Fruit fly (Drosophila melanogaster): ENCODE results near the gene CG6026.

The CG6026 gene

dm6 chr3R:18997388-18998287 lies 35.7 kb upstream of the CG6026 start (continued):
- no peak for TF ChIP-seq fd96Cb (tag; optimal IDR thresholded peaks at IDR 0.05)
- TF ChIP-seq hkb (optimal IDR thresholded peaks at IDR 0.05) = no peak
- peak; percentile 68 for TF ChIP-seq hkb (GFP tag; IDR thresholded peaks at IDR 0.05)
- TF ChIP-seq seq (GFP tag; IDR thresholded peaks at IDR 0.05) = peak; percentile 61; the same call in 1 of the 2 replicates
- TF ChIP-seq CG12391 (tag; optimal IDR thresholded peaks at IDR 0.05) = peak; percentile 71
- TF ChIP-seq ro (GFP tag; IDR thresholded peaks at IDR 0.05) = no peak
- TF ChIP-seq HLH4C (GFP tag; IDR thresholded peaks at IDR 0.05; ENCODE audit: partially characterized antibody) = no peak
- no peak for TF ChIP-seq Dref (GFP tag; IDR thresholded peaks at IDR 0.05)
- TF ChIP-seq CG17612 (GFP tag; IDR thresholded peaks at IDR 0.05) = 0 out of 2 replicates have a peak, but pooled peaks have one; percentile 35
- TF ChIP-seq CG2129 (GFP tag; IDR thresholded peaks at IDR 0.05; ENCODE audit: partially characterized antibody) = no peak
- TF ChIP-seq CG4282 (GFP tag; optimal IDR thresholded peaks at IDR 0.05) = no peak
- TF ChIP-seq NK7.1 (GFP tag; optimal IDR thresholded peaks at IDR 0.05) = no peak
- TF ChIP-seq D (optimal IDR thresholded peaks at IDR 0.05) = no peak
- peak; percentile 79 for TF ChIP-seq D (GFP tag; optimal IDR thresholded peaks at IDR 0.05)
- peak; percentile 19 for TF ChIP-seq CG30020 (tag; optimal IDR thresholded peaks at IDR 0.05)
- TF ChIP-seq Atf-2 (GFP tag; optimal IDR thresholded peaks at IDR 0.05) = peak; percentile 73
- no peak for TF ChIP-seq eyg (GFP tag; optimal IDR thresholded peaks at IDR 0.05)
- TF ChIP-seq B-H1 (GFP tag; IDR thresholded peaks at IDR 0.05) = no peak
- TF ChIP-seq CG15601 (tag; optimal IDR thresholded peaks at IDR 0.05) = peak; percentile 96
- TF ChIP-seq CG11398 (GFP tag; optimal IDR thresholded peaks at IDR 0.05) = peak; percentile 87
- no peak for TF ChIP-seq Drgx (GFP tag; IDR thresholded peaks at IDR 0.05)
- TF ChIP-seq amos (GFP tag; IDR thresholded peaks at IDR 0.05; ENCODE audit: partially characterized antibody) = no peak
- peak; percentile 67 for TF ChIP-seq CG8924 (tag; optimal IDR thresholded peaks at IDR 0.05)
- peak; percentile 65 for TF ChIP-seq twi (tag; optimal IDR thresholded peaks at IDR 0.05)
- TF ChIP-seq Camta (GFP tag; optimal IDR thresholded peaks at IDR 0.05) = no peak
- peak; percentile 26 for TF ChIP-seq lab (GFP tag; optimal IDR thresholded peaks at IDR 0.05)
- TF ChIP-seq MTF-1 (GFP tag; optimal IDR thresholded peaks at IDR 0.05; ENCODE audit: borderline replicate concordance) = peak; percentile 85
- TF ChIP-seq E2f2 (GFP tag; IDR thresholded peaks at IDR 0.05) = peak; percentile 61; the same call in 1 of the 2 replicates
- no peak for TF ChIP-seq h (optimal IDR thresholded peaks at IDR 0.05)
- no peak for TF ChIP-seq gro (GFP tag; optimal IDR thresholded peaks at IDR 0.05)
- no peak for TF ChIP-seq sisA (GFP tag; IDR thresholded peaks at IDR 0.05)
- no peak for TF ChIP-seq Gsc (GFP tag; IDR thresholded peaks at IDR 0.05)
- TF ChIP-seq wek (GFP tag; optimal IDR thresholded peaks at IDR 0.05) = peak; percentile 91
- TF ChIP-seq ham (GFP tag; IDR thresholded peaks at IDR 0.05) = no peak
- no peak for TF ChIP-seq CkIIα-i1 (GFP tag; IDR thresholded peaks at IDR 0.05)
- peak; percentile 6 for TF ChIP-seq CG33213 (GFP tag; optimal IDR thresholded peaks at IDR 0.05)
- TF ChIP-seq Atf6 (GFP tag; IDR thresholded peaks at IDR 0.05) = peak; percentile 49; the same call in 1 of the 2 replicates
- no peak for TF ChIP-seq br (optimal IDR thresholded peaks at IDR 0.05)
- peak; percentile 39 for TF ChIP-seq CG12104 (GFP tag; optimal IDR thresholded peaks at IDR 0.05)
- TF ChIP-seq onecut (GFP tag; IDR thresholded peaks at IDR 0.05) = peak; percentile 67
- TF ChIP-seq crp (GFP tag; optimal IDR thresholded peaks at IDR 0.05) = peak in 1 of 2 experiments; percentile 49
- TF ChIP-seq salm (tag; optimal IDR thresholded peaks at IDR 0.05) = peak; percentile 92
- TF ChIP-seq nom (GFP tag; optimal IDR thresholded peaks at IDR 0.05) = no peak
- TF ChIP-seq so (GFP tag; IDR thresholded peaks at IDR 0.05) = peak; percentile 84
- peak; percentile 99 for TF ChIP-seq CG2202 (tag; optimal IDR thresholded peaks at IDR 0.05)
- no peak for TF ChIP-seq mld (GFP tag; IDR thresholded peaks at IDR 0.05; ENCODE audit: partially characterized antibody)
- peak; percentile 55 for TF ChIP-seq NfI (GFP tag; optimal IDR thresholded peaks at IDR 0.05)
- no peak for TF ChIP-seq NFAT (GFP tag; IDR thresholded peaks at IDR 0.05)
- TF ChIP-seq Hmr (GFP tag; optimal IDR thresholded peaks at IDR 0.05) = no peak
- peak; percentile 45; the same call in 1 of the 2 replicates for TF ChIP-seq CG10321 (GFP tag; IDR thresholded peaks at IDR 0.05)
